Worm (Caenorhabditis elegans): ENCODE measurements around the gene nlp-48.

The nlp-48 gene

DNA sequence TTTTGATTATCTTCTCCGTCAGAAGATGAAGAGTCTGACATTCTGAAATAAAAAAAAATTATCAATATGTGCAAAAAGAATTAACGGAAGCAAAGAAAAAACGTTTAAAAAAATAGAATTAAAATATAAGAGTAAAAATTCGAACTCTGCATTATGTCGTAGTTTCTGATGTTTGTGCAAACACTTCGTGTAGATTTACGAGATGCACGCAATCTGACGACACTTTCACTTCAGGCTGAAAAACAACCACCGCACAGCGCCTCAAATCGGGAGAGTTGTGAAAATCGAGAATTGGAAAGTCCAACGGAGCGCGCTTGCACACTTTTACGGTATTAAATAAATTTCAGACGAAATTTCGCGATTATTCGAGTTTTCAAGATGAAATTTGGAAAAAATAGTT is 5.7 kb upstream of the nlp-48 start, which contains the start of gene T26G10.1 (continued):
- TF ChIP-seq duxl-1 (tag; optimal IDR thresholded peaks at IDR 0.05; ENCODE audit: poor library complexity), result peak; percentile 59
- TF ChIP-seq mdt-29 (GFP tag; IDR thresholded peaks at IDR 0.05), result no peak
- TF ChIP-seq zip-11 (GFP tag; IDR thresholded peaks at IDR 0.05), result no peak
- TF ChIP-seq F26F4.8 (GFP tag; conservative IDR thresholded peaks at IDR 0.05), result no peak
- TF ChIP-seq T26A8.4 (GFP tag; IDR thresholded peaks at IDR 0.05), result peak; percentile 66
- no peak for TF ChIP-seq nhr-25 (tag; optimal IDR thresholded peaks at IDR 0.05; ENCODE audit: borderline replicate concordance, insufficient read depth)
- TF ChIP-seq php-3 (GFP tag; IDR thresholded peaks at IDR 0.05), result peak; percentile 70; the same call in 1 of the 2 replicates
- no peak for TF ChIP-seq nhr-6 (tag; optimal IDR thresholded peaks at IDR 0.05)
- peak; percentile 55 for TF ChIP-seq lin-15B (tag; optimal IDR thresholded peaks at IDR 0.05)
- TF ChIP-seq ZK337.2 (GFP tag; IDR thresholded peaks at IDR 0.05), result no peak
- TF ChIP-seq rbr-2 (tag; optimal IDR thresholded peaks at IDR 0.05), result peak; percentile 67
- no peak for TF ChIP-seq nhr-111 (GFP tag; optimal IDR thresholded peaks at IDR 0.05)
- TF ChIP-seq madf-9 (GFP tag; conservative IDR thresholded peaks at IDR 0.05), result 0 out of 2 replicates have a peak, but pooled peaks have one; percentile 42
- TF ChIP-seq gei-8 (GFP tag; optimal IDR thresholded peaks at IDR 0.05), result no peak
- no peak for TF ChIP-seq cey-2 (tag; optimal IDR thresholded peaks at IDR 0.05; ENCODE audit: borderline replicate concordance, insufficient read depth)
- no peak for TF ChIP-seq mxl-2 (GFP tag; conservative IDR thresholded peaks at IDR 0.05)
- no peak for TF ChIP-seq madf-5 (GFP tag; IDR thresholded peaks at IDR 0.05)
- TF ChIP-seq ztf-7 (tag; optimal IDR thresholded peaks at IDR 0.05), result no peak
- TF ChIP-seq dmd-9 (GFP tag; IDR thresholded peaks at IDR 0.05), result 0 out of 2 replicates have a peak, but pooled peaks have one; percentile 59
- TF ChIP-seq sdz-12 (GFP tag; optimal IDR thresholded peaks at IDR 0.05), result no peak
- peak; percentile 3 for TF ChIP-seq F37D6.2 (tag; optimal IDR thresholded peaks at IDR 0.05)
- no peak for TF ChIP-seq aly-2 (tag; optimal IDR thresholded peaks at IDR 0.05)
- TF ChIP-seq ces-1 (GFP tag; optimal IDR thresholded peaks at IDR 0.05), result no peak
- peak; percentile 56; the same call in 1 of the 2 replicates for TF ChIP-seq ctbp-1 (GFP tag; IDR thresholded peaks at IDR 0.05)
- TF ChIP-seq lin-38 (GFP tag; IDR thresholded peaks at IDR 0.05), result peak; percentile 95
- no peak for TF ChIP-seq ZK546.5 (tag; optimal IDR thresholded peaks at IDR 0.05)
- TF ChIP-seq D1046.2 (GFP tag; IDR thresholded peaks at IDR 0.05), result no peak
- TF ChIP-seq nhr-76 (tag; optimal IDR thresholded peaks at IDR 0.05), result no peak
- peak; percentile 73 for TF ChIP-seq T20F7.1 (GFP tag; optimal IDR thresholded peaks at IDR 0.05)
- peak; percentile 42 for TF ChIP-seq unc-130 (GFP tag; optimal IDR thresholded peaks at IDR 0.05)
- TF ChIP-seq egl-43 (GFP tag; IDR thresholded peaks at IDR 0.05), result no peak
- TF ChIP-seq nhr-42 (GFP tag; IDR thresholded peaks at IDR 0.05), result no peak
- no peak for TF ChIP-seq jun-1 (tag; optimal IDR thresholded peaks at IDR 0.05)

DNA sequence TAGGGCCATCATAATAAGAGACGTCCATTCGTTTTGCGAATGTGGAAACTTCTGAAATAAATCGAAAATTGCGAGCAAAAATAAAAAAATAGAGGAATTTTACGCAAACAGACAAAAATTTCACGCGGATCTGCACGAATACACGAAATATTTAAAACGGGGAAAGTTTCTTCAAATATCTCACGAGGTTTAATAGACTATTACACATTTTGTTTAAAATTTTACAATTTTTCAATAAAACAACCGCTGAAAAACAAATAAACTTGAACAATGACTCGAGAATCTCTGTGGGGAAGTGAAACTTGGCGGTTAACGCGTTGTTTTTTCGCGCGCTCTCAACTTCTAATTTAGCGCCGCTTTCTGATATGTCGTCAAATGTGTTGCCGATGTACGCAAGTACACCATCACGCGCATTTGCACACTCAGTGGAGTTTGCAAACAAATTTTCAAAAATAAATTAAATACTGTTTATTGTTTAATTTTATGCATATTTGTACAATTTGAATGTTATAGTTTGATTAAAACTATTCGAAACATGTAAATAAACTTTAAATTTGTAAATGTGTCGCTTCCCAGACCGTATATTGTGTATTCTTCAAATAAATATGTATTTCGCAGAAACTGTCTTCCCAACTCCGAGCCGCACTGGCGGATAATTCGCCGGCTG is 7.7 kb downstream of the nlp-48 start, which contains the start of the genes gpr-2 and rgr-1:
gpr-2 (minus strand) TSS at position 51 of the 667 bp plus-strand sequence.
rgr-1 (plus strand) TSS at position 617 of the 667 bp plus-strand sequence.
- TF ChIP-seq Y105C5A.15 (GFP tag; IDR thresholded peaks at IDR 0.05) (no peak), lin-38 (GFP tag; IDR thresholded peaks at IDR 0.05) (peak; percentile 81), dpl-1 (GFP tag; optimal IDR thresholded peaks at IDR 0.05) (peak; percentile 77), unc-62 (GFP tag; optimal IDR thresholded peaks at IDR 0.05 in 1 of 2) (peak in 1 of 2 experiments; percentile 85), unc-62 (tag; optimal IDR thresholded peaks at IDR 0.05) (no peak), hlh-30 (tag; optimal IDR thresholded peaks at IDR 0.05; ENCODE audit: insufficient read depth) (peak; percentile 43), rbr-2 (tag; optimal IDR thresholded peaks at IDR 0.05) (peak; percentile 2), Y48G9A.11 (GFP tag; IDR thresholded peaks at IDR 0.05) (0 out of 2 replicates have a peak, but pooled peaks have one; percentile 27), nhr-10 (tag; optimal IDR thresholded peaks at IDR 0.05) (no peak), unc-130 (GFP tag; optimal IDR thresholded peaks at IDR 0.05) (peak; percentile 56)

All from whole organism, L4 larva.